Worm (Caenorhabditis elegans): ENCODE measurements around the gene slc-25A18.1.

ce11 chrX:15016102-15016501 is 12.4 kb upstream of the slc-25A18.1 start:
- no peak for TF ChIP-seq isw-1 (GFP tag; IDR thresholded peaks at IDR 0.05)
- no peak for TF ChIP-seq nhr-77 (tag; optimal IDR thresholded peaks at IDR 0.05)
- TF ChIP-seq jun-1 (tag; optimal IDR thresholded peaks at IDR 0.05), result no peak
- no peak for TF ChIP-seq dsc-1 (tag; optimal IDR thresholded peaks at IDR 0.05)
- TF ChIP-seq mdl-1 (tag; optimal IDR thresholded peaks at IDR 0.05), result no peak
- no peak for TF ChIP-seq ztf-11 (tag; optimal IDR thresholded peaks at IDR 0.05)
- TF ChIP-seq zip-4 (GFP tag; optimal IDR thresholded peaks at IDR 0.05), result no peak
- TF ChIP-seq unc-130 (tag; optimal IDR thresholded peaks at IDR 0.05), result no peak
- TF ChIP-seq unc-62 (GFP tag; optimal IDR thresholded peaks at IDR 0.05), result no peak
- no peak for TF ChIP-seq mep-1 (tag; optimal IDR thresholded peaks at IDR 0.05)
